Fruit fly (Drosophila melanogaster): ENCODE measurements around the gene CG32473.

- TF ChIP-seq CG8478 (optimal IDR thresholded peaks at IDR 0.05) (no peak), CTCF (optimal IDR thresholded peaks at IDR 0.05) (no peak)
These were observed 4.1 kb downstream of the CG32473 start for dm6 chr3R:13306595-13306994.
